Fruit fly (Drosophila melanogaster) whole organism, pupa: ENCODE data around the gene Doc2.

Source experiments
- CG10348 ChIP-seq: fragments of 200-800 bp; sonication (Bioruptor generic); IDR thresholded peaks from 2 replicates; pipeline ENCODE4 v1.3.6; 2022; ENCODE audit warnings: missing biosample characterization, missing genetic modification characterization
- CG12605 ChIP-seq: fragments of 200-800 bp; sonication (Bioruptor generic); IDR thresholded peaks from 2 replicates; pipeline ENCODE4 v1.3.6; 2022; ENCODE audit warnings: missing biosample characterization, missing genetic modification characterization
- CG15710 ChIP-seq: fragments of 200-800 bp; sonication (Bioruptor generic); optimal IDR thresholded peaks from 2 replicates; lab custom pipeline; 2018; ENCODE audit warnings: missing biosample characterization, mild to moderate bottlenecking, missing genetic modification characterization, moderate library complexity
- CG17806 ChIP-seq: fragments of 200-800 bp; sonication (Bioruptor generic); optimal IDR thresholded peaks from 2 replicates; lab custom pipeline; 2018; ENCODE audit warnings: missing biosample characterization, mild to moderate bottlenecking, missing genetic modification characterization, moderate library complexity
- CG34367 ChIP-seq: fragments of 200-800 bp; sonication (Bioruptor generic); optimal IDR thresholded peaks from 2 replicates; lab custom pipeline; 2018; ENCODE audit warnings: missing biosample characterization, mild to moderate bottlenecking, missing genetic modification characterization
- EcR ChIP-seq: fragments of 200-800 bp; sonication (Bioruptor generic); optimal IDR thresholded peaks from 3 replicates; lab custom pipeline; 2019; ENCODE audit warnings: missing biosample characterization, missing genetic modification characterization, mild to moderate bottlenecking, moderate library complexity, missing genetic modification reagents
- Pif1B ChIP-seq: fragments of 200-800 bp; sonication (Bioruptor generic); optimal IDR thresholded peaks from 3 replicates; lab custom pipeline; 2016; ENCODE audit warnings: missing biosample characterization, missing genetic modification characterization
- Snoo ChIP-seq: fragments of 200-800 bp; sonication (Bioruptor generic); optimal IDR thresholded peaks from 3 replicates; lab custom pipeline; 2017; ENCODE audit warnings: missing biosample characterization, mild to moderate bottlenecking, missing genetic modification characterization, inconsistent platforms
- fd96Ca ChIP-seq: fragments of 200-800 bp; sonication (Bioruptor generic); IDR thresholded peaks from 3 replicates; pipeline ENCODE4 v1.3.6; 2022; ENCODE audit warnings: missing biosample characterization, missing genetic modification characterization
- gl ChIP-seq: fragments of 200-800 bp; sonication (Bioruptor generic); optimal IDR thresholded peaks from 2 replicates; lab custom pipeline; 2018; ENCODE audit warnings: missing biosample characterization, mild to moderate bottlenecking, missing genetic modification characterization
- rn ChIP-seq: fragments of 200-800 bp; sonication (Bioruptor generic); IDR thresholded peaks from 2 replicates; pipeline ENCODE4 v1.3.6; 2022; ENCODE audit warnings: missing biosample characterization, missing genetic modification characterization

- TF ChIP-seq CG17806 (tag; lab: Kevin White, UChicago) (no peak), CG15710 (tag; lab: Kevin White, UChicago) (no peak), gl (tag; lab: Kevin White, UChicago) (no peak), rn (no peak), CG12605 (GFP tag; lab: Robert Waterston, UW) (no peak), CG10348 (GFP tag; lab: Robert Waterston, UW) (no peak), CG34367 (tag; lab: Kevin White, UChicago) (no peak), fd96Ca (no peak), EcR (GFP tag; lab: Kevin White, UChicago) (peak; percentile 2), Pif1B (GFP tag; lab: Kevin White, UChicago) (no peak), Snoo (no peak)
Observed at dm6 chr3L:8968437-8968836, 50.6 kb downstream of the Doc2 start, which contains the start of gene CG5026.
